Fruit fly (Drosophila melanogaster) whole organism, embryonic: ENCODE data around the gene Diedel2.

ENCODE experiments used
- Blimp-1 ChIP-seq: fragments of 200-800 bp; sonication (Bioruptor generic); optimal IDR thresholded peaks from 3 replicates; lab custom pipeline; 2018; ENCODE audit warnings: missing biosample characterization, missing genetic modification characterization, mild to moderate bottlenecking, moderate library complexity, missing genetic modification reagents
- Bteb2 ChIP-seq: fragments of 200-800 bp; sonication (Bioruptor generic); optimal IDR thresholded peaks from 2 replicates; lab custom pipeline; 2016; ENCODE audit warnings: missing biosample characterization, missing genetic modification characterization
- CG1024 ChIP-seq: fragments of 200-800 bp; sonication (Bioruptor generic); IDR thresholded peaks from 2 replicates; pipeline ENCODE4 v1.3.6; 2022; ENCODE audit warnings: missing biosample characterization, missing genetic modification characterization
- CG10274 ChIP-seq: fragments of 200-800 bp; sonication (Bioruptor generic); optimal IDR thresholded peaks from 3 replicates; lab custom pipeline; 2017; ENCODE audit warnings: missing biosample characterization, mild to moderate bottlenecking, missing genetic modification characterization
- CG11398 ChIP-seq: fragments of 200-800 bp; sonication (Bioruptor generic); optimal IDR thresholded peaks from 2 replicates; lab custom pipeline; 2016; ENCODE audit warnings: missing biosample characterization, missing genetic modification characterization
- CG11456 ChIP-seq: fragments of 200-800 bp; sonication (Bioruptor generic); IDR thresholded peaks from 3 replicates; pipeline ENCODE4 v1.3.6; 2022; ENCODE audit warnings: missing biosample characterization, missing genetic modification characterization
- CG11504 ChIP-seq: fragments of 200-800 bp; sonication (Bioruptor generic); optimal IDR thresholded peaks from 3 replicates; lab custom pipeline; 2019; ENCODE audit warnings: missing biosample characterization, mild to moderate bottlenecking, missing genetic modification characterization, moderate library complexity
- CG14050 ChIP-seq: fragments of 200-800 bp; sonication (Bioruptor generic); IDR thresholded peaks from 3 replicates; pipeline ENCODE4 v1.3.6; 2022; ENCODE audit warnings: missing biosample characterization, missing genetic modification characterization
- CG14710 ChIP-seq: fragments of 200-800 bp; sonication (Bioruptor generic); optimal IDR thresholded peaks from 3 replicates; lab custom pipeline; 2019; ENCODE audit warnings: missing biosample characterization, mild to moderate bottlenecking, missing genetic modification characterization, moderate library complexity
- CG14965 ChIP-seq: fragments of 200-800 bp; sonication (Bioruptor generic); optimal IDR thresholded peaks from 2 replicates; lab custom pipeline; 2016; ENCODE audit warnings: missing biosample characterization, missing genetic modification characterization, borderline replicate concordance
- CG16779 ChIP-seq: fragments of 200-800 bp; sonication (Bioruptor generic); IDR thresholded peaks from 2 replicates; pipeline ENCODE4 v1.3.6; 2022; ENCODE audit warnings: missing biosample characterization, missing genetic modification characterization
- CG16863 ChIP-seq: fragments of 200-800 bp; sonication (Bioruptor generic); optimal IDR thresholded peaks from 3 replicates; lab custom pipeline; 2016; ENCODE audit warnings: missing biosample characterization, missing genetic modification characterization
- CG17829 ChIP-seq: fragments of 200-800 bp; optimal IDR thresholded peaks from 2 replicates; lab custom pipeline; 2019; ENCODE audit warnings: missing biosample characterization, mild to moderate bottlenecking, missing genetic modification characterization, moderate library complexity
- CG18476 ChIP-seq: fragments of 200-800 bp; sonication (Bioruptor generic); optimal IDR thresholded peaks from 2 replicates; lab custom pipeline; 2016; ENCODE audit warnings: missing biosample characterization, mild to moderate bottlenecking, missing genetic modification characterization
- CG18619 ChIP-seq: fragments of 200-800 bp; sonication (Bioruptor generic); optimal IDR thresholded peaks from 3 replicates; lab custom pipeline; 2017; ENCODE audit warnings: missing biosample characterization, mild to moderate bottlenecking, missing genetic modification characterization
- CG43689 ChIP-seq: fragments of 200-800 bp; sonication (Bioruptor generic); IDR thresholded peaks from 2 replicates; pipeline ENCODE4 v1.3.6; 2022; ENCODE audit warnings: missing biosample characterization, missing genetic modification characterization
- CG7839 ChIP-seq: fragments of 200-800 bp; sonication (Bioruptor generic); optimal IDR thresholded peaks from 3 replicates; lab custom pipeline; 2018; ENCODE audit warnings: missing biosample characterization, mild to moderate bottlenecking, missing genetic modification characterization, moderate library complexity
- D ChIP-seq, 2 experiments: fragments of 200-800 bp in 1 of 2; fragments of >200 bp in 1 of 2; sonication (Bioruptor generic) in 1 of 2; optimal IDR thresholded peaks; 2 replicates in 1 of 2; 3 replicates in 1 of 2; lab custom pipeline; 2017; ENCODE audit warnings: mild to moderate bottlenecking in 1 of 2, missing biosample characterization in 1 of 2, missing genetic modification characterization in 1 of 2, missing genetic modification reagents in 1 of 2
- Dek ChIP-seq: fragments of 200-800 bp; sonication (Bioruptor generic); optimal IDR thresholded peaks from 3 replicates; lab custom pipeline; 2019; ENCODE audit warnings: missing biosample characterization, mild to moderate bottlenecking, missing genetic modification characterization, moderate library complexity
- Hmr ChIP-seq: fragments of 200-800 bp; sonication (Bioruptor generic); optimal IDR thresholded peaks from 3 replicates; lab custom pipeline; 2017; ENCODE audit warnings: mild to moderate bottlenecking, missing biosample characterization, missing genetic modification reagents, missing genetic modification characterization
- MTF-1 ChIP-seq: fragments of 200-800 bp; sonication (Bioruptor generic); optimal IDR thresholded peaks from 2 replicates; lab custom pipeline; 2018; ENCODE audit warnings: missing biosample characterization, mild to moderate bottlenecking, missing genetic modification characterization, borderline replicate concordance
- Med ChIP-seq: fragments of 200-800 bp; sonication (Bioruptor generic); peaks from one replicate; lab custom pipeline; 2016; ENCODE audit warnings: missing biosample characterization, missing genetic modification characterization, mild to moderate bottlenecking, inconsistent platforms, moderate library complexity
- Neu2 ChIP-seq: fragments of 200-800 bp; sonication (Bioruptor generic); optimal IDR thresholded peaks from 3 replicates; lab custom pipeline; 2016; ENCODE audit warnings: missing biosample characterization, missing genetic modification characterization, borderline replicate concordance
- Oli ChIP-seq: fragments of 200-800 bp; sonication (Bioruptor generic); optimal IDR thresholded peaks from 2 replicates; lab custom pipeline; 2018; ENCODE audit warnings: missing biosample characterization, mild to moderate bottlenecking, missing genetic modification characterization, moderate library complexity
- Sox102F ChIP-seq: fragments of 200-800 bp; sonication (Bioruptor generic); optimal IDR thresholded peaks from 2 replicates; lab custom pipeline; 2018; ENCODE audit warnings: missing biosample characterization, mild to moderate bottlenecking, missing genetic modification characterization, moderate library complexity
- Ssrp ChIP-seq: fragments of 200-800 bp; sonication (Bioruptor generic); optimal IDR thresholded peaks from 2 replicates; lab custom pipeline; 2018; ENCODE audit warnings: missing biosample characterization, mild to moderate bottlenecking, missing genetic modification characterization, moderate library complexity
- Stat92E ChIP-seq, 3 experiments: fragments of >200 bp in 2 of 3; fragments of 200-800 bp in 1 of 3; sonication (Bioruptor generic) in 1 of 3; optimal IDR thresholded peaks; 2 replicates each; lab custom pipeline; 2017 to 2019; ENCODE audit warnings: missing biosample characterization in 3 of 3, missing genetic modification characterization in 3 of 3, mild to moderate bottlenecking in 1 of 3, moderate library complexity in 1 of 3
- abd-A ChIP-seq: fragments of 200-800 bp; sonication (Bioruptor generic); optimal IDR thresholded peaks from 3 replicates; lab custom pipeline; 2019; ENCODE audit warnings: missing biosample characterization, mild to moderate bottlenecking, missing genetic modification characterization, moderate library complexity
- amos ChIP-seq: fragments of 200-800 bp; sonication (Bioruptor generic); IDR thresholded peaks from 2 replicates; pipeline ENCODE4 v1.3.6; 2022; ENCODE audit warnings: missing biosample characterization, missing genetic modification characterization; ENCODE audit not compliant: partially characterized antibody
- bsh ChIP-seq, 2 experiments: fragments of 200-800 bp; sonication (Bioruptor generic); optimal IDR thresholded peaks; 2 replicates each; lab custom pipeline; 2017 to 2018; ENCODE audit warnings: mild to moderate bottlenecking in 2 of 2, missing biosample characterization in 2 of 2, missing genetic modification characterization in 2 of 2, moderate library complexity in 1 of 2
- cato ChIP-seq: fragments of 200-800 bp; sonication (Bioruptor generic); optimal IDR thresholded peaks from 2 replicates; lab custom pipeline; 2016; ENCODE audit warnings: missing biosample characterization, missing genetic modification characterization, borderline replicate concordance
- chm ChIP-seq: fragments of 200-800 bp; sonication (Bioruptor generic); IDR thresholded peaks from 2 replicates; pipeline ENCODE4 v1.3.6; 2022; ENCODE audit warnings: missing biosample characterization, missing genetic modification characterization
- crol ChIP-seq: fragments of 200-800 bp; sonication (Bioruptor generic); IDR thresholded peaks from 2 replicates; pipeline ENCODE4 v1.3.6; 2022; ENCODE audit warnings: missing biosample characterization, missing genetic modification characterization
- da ChIP-seq: fragments of 200-800 bp; sonication (Bioruptor generic); optimal IDR thresholded peaks from 2 replicates; lab custom pipeline; 2016; ENCODE audit warnings: missing biosample characterization, missing genetic modification characterization
- eyg ChIP-seq: fragments of 200-800 bp; sonication (Bioruptor generic); optimal IDR thresholded peaks from 3 replicates; lab custom pipeline; 2016; ENCODE audit warnings: missing biosample characterization, missing genetic modification characterization
- fd102C ChIP-seq: fragments of 200-800 bp; sonication (Bioruptor generic); optimal IDR thresholded peaks from 2 replicates; lab custom pipeline; 2018; ENCODE audit warnings: missing biosample characterization, mild to moderate bottlenecking, missing genetic modification characterization, moderate library complexity
- gem ChIP-seq: fragments of 200-800 bp; sonication (Bioruptor generic); optimal IDR thresholded peaks from 2 replicates; lab custom pipeline; 2019; ENCODE audit warnings: missing biosample characterization, mild to moderate bottlenecking, missing genetic modification characterization, moderate library complexity
- jing ChIP-seq: fragments of 200-800 bp; sonication (Bioruptor generic); optimal IDR thresholded peaks from 2 replicates; lab custom pipeline; 2018; ENCODE audit warnings: missing biosample characterization, mild to moderate bottlenecking, missing genetic modification characterization
- nmo ChIP-seq: fragments of 200-800 bp; sonication (Bioruptor generic); optimal IDR thresholded peaks from 2 replicates; lab custom pipeline; 2018; ENCODE audit warnings: missing biosample characterization, mild to moderate bottlenecking, missing genetic modification characterization, moderate library complexity
- pnt ChIP-seq: fragments of 200-800 bp; sonication (Bioruptor generic); optimal IDR thresholded peaks from 3 replicates; lab custom pipeline; 2016; ENCODE audit warnings: missing biosample characterization, missing genetic modification characterization
- pzg ChIP-seq: fragments of 200-800 bp; sonication (Bioruptor generic); optimal IDR thresholded peaks from 3 replicates; lab custom pipeline; 2018; ENCODE audit warnings: missing biosample characterization, mild to moderate bottlenecking, missing genetic modification characterization, moderate library complexity
- sens ChIP-seq: fragments of 200-800 bp; sonication (Bioruptor generic); peaks from one replicate; lab custom pipeline; 2016; ENCODE audit warnings: missing biosample characterization, missing genetic modification characterization
- sens-2 ChIP-seq: fragments of 200-800 bp; sonication (Bioruptor generic); IDR thresholded peaks from 2 replicates; pipeline ENCODE4 v1.3.6; 2022; ENCODE audit warnings: missing biosample characterization, missing genetic modification characterization
- slbo ChIP-seq: fragments of 200-800 bp; sonication (Bioruptor generic); IDR thresholded peaks from 2 replicates; pipeline ENCODE4 v1.3.6; 2022; ENCODE audit warnings: missing biosample characterization, missing genetic modification characterization
- tx ChIP-seq: fragments of 200-800 bp; sonication (Bioruptor generic); optimal IDR thresholded peaks from 2 replicates; lab custom pipeline; 2016; ENCODE audit warnings: missing biosample characterization, missing genetic modification characterization
- z ChIP-seq: fragments of 200-800 bp; sonication (Bioruptor generic); IDR thresholded peaks from 3 replicates; pipeline ENCODE4 v1.3.6; 2022; ENCODE audit warnings: missing biosample characterization, missing genetic modification characterization
- zfh2 ChIP-seq: fragments of 200-800 bp; sonication (Bioruptor generic); optimal IDR thresholded peaks from 2 replicates; lab custom pipeline; 2016; ENCODE audit warnings: missing biosample characterization, missing genetic modification characterization

The Diedel2 gene

dm6 chr3R:29583299-29583698 is 25.0 kb upstream of the Diedel2 start (continued):
- TF ChIP-seq sens (GFP tag; lab: Kevin White, UChicago) (peak; percentile 18), CG11398 (no peak), CG18619 (GFP tag; lab: Kevin White, UChicago) (no peak), CG14965 (no peak)

- TF ChIP-seq D (optimal IDR thresholded peaks at IDR 0.05; lab: Kevin White, UChicago) (no peak), D (GFP tag; optimal IDR thresholded peaks at IDR 0.05; lab: Kevin White, UChicago) (peak; percentile 12), CG16779 (no peak), zfh2 (GFP tag; lab: Kevin White, UChicago) (no peak), CG43689 (GFP tag; lab: Robert Waterston, UW) (no peak), CG17829 (no peak), cato (GFP tag; lab: Kevin White, UChicago) (no peak), MTF-1 (GFP tag; lab: Kevin White, UChicago) (no peak), slbo (GFP tag; lab: Robert Waterston, UW) (0 out of 2 replicates have a peak, but pooled peaks have one; percentile 8), Med (peak; percentile 82), sens (GFP tag; lab: Kevin White, UChicago) (peak; percentile 27), CG11504 (tag; lab: Kevin White, UChicago) (peak; percentile 10), Sox102F (peak; percentile 38), nmo (GFP tag; lab: Kevin White, UChicago) (peak; percentile 7), tx (no peak), abd-A (tag; lab: Kevin White, UChicago) (no peak), CG14710 (tag; lab: Kevin White, UChicago) (no peak), Oli (tag; lab: Kevin White, UChicago) (peak; percentile 6), fd102C (GFP tag; lab: Kevin White, UChicago) (no peak), gem (peak; percentile 24), Blimp-1 (GFP tag; lab: Kevin White, UChicago) (peak; percentile 23), CG16863 (GFP tag; lab: Kevin White, UChicago) (peak; percentile 21), CG18476 (GFP tag; lab: Kevin White, UChicago) (no peak), Ssrp (tag; lab: Kevin White, UChicago) (peak; percentile 7), eyg (GFP tag; lab: Kevin White, UChicago) (no peak), bsh (GFP tag; optimal IDR thresholded peaks at IDR 0.05; lab: Kevin White, UChicago) (peak in 1 of 2 experiments; percentile 34), pzg (GFP tag; lab: Kevin White, UChicago) (no peak), chm (no peak), CG10274 (no peak), Hmr (GFP tag; lab: Kevin White, UChicago) (no peak), CG11456 (GFP tag; lab: Robert Waterston, UW) (no peak), sens-2 (no peak), Stat92E (GFP tag; optimal IDR thresholded peaks at IDR 0.05; lab: Kevin White, UChicago) (no peak), Dek (tag; lab: Kevin White, UChicago) (no peak), pnt (GFP tag; lab: Kevin White, UChicago) (no peak), CG1024 (GFP tag; lab: Robert Waterston, UW) (no peak), Bteb2 (GFP tag; lab: Kevin White, UChicago) (no peak), z (GFP tag; lab: Robert Waterston, UW) (no peak), da (no peak), amos (no peak), jing (GFP tag; lab: Kevin White, UChicago) (peak; percentile 11), Neu2 (GFP tag; lab: Kevin White, UChicago) (no peak), CG14050 (GFP tag; lab: Robert Waterston, UW) (no peak), crol (GFP tag; lab: Robert Waterston, UW) (no peak), CG7839 (peak; percentile 3)
Observed at dm6 chr3R:29584266-29584665, 24.0 kb upstream of the Diedel2 start.
